Worm (Caenorhabditis elegans): ENCODE data around the gene sre-52.

DNA sequence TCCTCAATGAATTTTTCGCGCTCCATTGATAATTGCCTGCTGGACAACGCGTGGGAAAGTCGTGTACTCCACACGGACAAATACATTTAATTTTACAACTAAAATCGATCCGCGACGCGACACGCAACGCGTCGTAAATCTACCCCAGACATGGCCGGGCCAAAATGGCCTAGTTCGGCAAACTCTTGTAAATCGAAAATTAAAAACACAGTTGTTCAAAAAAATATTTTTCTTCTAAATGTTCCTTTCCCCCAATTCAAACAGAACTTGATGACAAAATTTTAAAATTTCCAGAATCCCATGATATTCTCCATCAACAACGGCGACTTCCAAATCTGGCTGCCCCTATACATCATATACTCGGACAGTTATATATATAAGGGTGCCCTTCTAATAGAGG lies 6.5 kb upstream of the sre-52 start, which contains the start of gene sre-55:
- TF ChIP-seq pha-4 (tag; optimal IDR thresholded peaks at IDR 0.05) (no peak), nhr-237 (tag; optimal IDR thresholded peaks at IDR 0.05) (no peak), tbx-2 (tag; optimal IDR thresholded peaks at IDR 0.05) (no peak), elt-1 (tag; optimal IDR thresholded peaks at IDR 0.05) (no peak), elt-3 (tag; optimal IDR thresholded peaks at IDR 0.05) (no peak), sea-2 (GFP tag; optimal IDR thresholded peaks at IDR 0.05) (no peak), fos-1 (tag; optimal IDR thresholded peaks at IDR 0.05) (no peak), R02D3.7 (tag; optimal IDR thresholded peaks at IDR 0.05) (no peak), egl-27 (tag; optimal IDR thresholded peaks at IDR 0.05) (no peak)
